Fruit fly (Drosophila melanogaster) whole organism, embryonic: ENCODE results near the gene sif.

ENCODE experiments used
- Awh ChIP-seq: fragments of 200-800 bp; sonication (Bioruptor generic); IDR thresholded peaks from 2 replicates; pipeline ENCODE4, ENCODE4 v1.3.6; 2022; ENCODE audit warnings: missing biosample characterization, missing genetic modification characterization
- Bgb ChIP-seq: fragments of 200-800 bp; sonication (Bioruptor generic); IDR thresholded peaks from 2 replicates; pipeline ENCODE4 v1.3.6; 2022; ENCODE audit warnings: missing biosample characterization, missing genetic modification characterization; ENCODE audit not compliant: partially characterized antibody
- CG10147 ChIP-seq: fragments of 200-800 bp; sonication (Bioruptor generic); optimal IDR thresholded peaks from 2 replicates; lab custom pipeline; 2019; ENCODE audit warnings: missing biosample characterization, mild to moderate bottlenecking, missing genetic modification characterization, moderate library complexity
- CG10209 ChIP-seq: fragments of 200-800 bp; sonication (Bioruptor generic); optimal IDR thresholded peaks from 3 replicates; lab custom pipeline; 2017; ENCODE audit warnings: missing biosample characterization, mild to moderate bottlenecking, missing genetic modification characterization, missing genetic modification reagents
- CG12391 ChIP-seq: fragments of 200-800 bp; sonication (Bioruptor generic); optimal IDR thresholded peaks from 3 replicates; lab custom pipeline; 2018; ENCODE audit warnings: missing biosample characterization, mild to moderate bottlenecking, missing genetic modification characterization, moderate library complexity
- CG12659 ChIP-seq: fragments of 200-800 bp; sonication (Bioruptor generic); optimal IDR thresholded peaks from 3 replicates; lab custom pipeline; 2017; ENCODE audit warnings: mild to moderate bottlenecking, missing biosample characterization, missing genetic modification reagents, missing genetic modification characterization
- CG14014 ChIP-seq: fragments of 200-800 bp; sonication (Bioruptor generic); IDR thresholded peaks from 2 replicates; pipeline ENCODE4 v1.3.6; 2022; ENCODE audit warnings: missing biosample characterization, missing genetic modification characterization
- CG14860 ChIP-seq: fragments of 200-800 bp; sonication (Bioruptor generic); IDR thresholded peaks from 3 replicates; pipeline ENCODE4 v1.3.6; 2022; ENCODE audit warnings: missing biosample characterization, missing genetic modification characterization; ENCODE audit not compliant: partially characterized antibody
- CG16779 ChIP-seq: fragments of 200-800 bp; sonication (Bioruptor generic); IDR thresholded peaks from 2 replicates; pipeline ENCODE4 v1.3.6; 2022; ENCODE audit warnings: missing biosample characterization, missing genetic modification characterization
- CG1832 ChIP-seq: fragments of 200-800 bp; sonication (Bioruptor generic); optimal IDR thresholded peaks from 2 replicates; lab custom pipeline; 2017; ENCODE audit warnings: missing biosample characterization, mild to moderate bottlenecking, missing genetic modification characterization, inconsistent platforms
- CG18476 ChIP-seq: fragments of 200-800 bp; sonication (Bioruptor generic); optimal IDR thresholded peaks from 2 replicates; lab custom pipeline; 2016; ENCODE audit warnings: missing biosample characterization, mild to moderate bottlenecking, missing genetic modification characterization
- CG18764 ChIP-seq: fragments of 200-800 bp; sonication (Bioruptor generic); optimal IDR thresholded peaks from 3 replicates; lab custom pipeline; 2016; ENCODE audit warnings: missing biosample characterization, missing genetic modification characterization
- CG2116 ChIP-seq: fragments of 200-800 bp; sonication (Bioruptor generic); optimal IDR thresholded peaks from 3 replicates; lab custom pipeline; 2018; ENCODE audit warnings: missing biosample characterization, mild to moderate bottlenecking, missing genetic modification characterization
- CG2199 ChIP-seq: fragments of 200-800 bp; sonication (Bioruptor generic); IDR thresholded peaks from 3 replicates; pipeline ENCODE4 v1.3.6; 2022; ENCODE audit warnings: missing biosample characterization, missing genetic modification characterization
- CG31365 ChIP-seq: fragments of 200-800 bp; sonication (Bioruptor generic); optimal IDR thresholded peaks from 2 replicates; lab custom pipeline; 2018; ENCODE audit warnings: missing biosample characterization, mild to moderate bottlenecking, missing genetic modification characterization
- CG31441 ChIP-seq: fragments of 200-800 bp; sonication (Bioruptor generic); IDR thresholded peaks from 2 replicates; pipeline ENCODE4 v1.3.6; 2022; ENCODE audit warnings: missing biosample characterization, missing genetic modification characterization
- CG32772 ChIP-seq: fragments of 200-800 bp; sonication (Bioruptor generic); IDR thresholded peaks from 2 replicates; pipeline ENCODE4 v1.3.6; 2022; ENCODE audit warnings: missing biosample characterization, missing genetic modification characterization
- CG8478 ChIP-seq: fragments of >200 bp; optimal IDR thresholded peaks from 2 replicates; lab custom pipeline; 2018
- Dad ChIP-seq: fragments of 200-800 bp; sonication (Bioruptor generic); optimal IDR thresholded peaks from 3 replicates; lab custom pipeline; 2016; ENCODE audit warnings: missing biosample characterization, missing genetic modification characterization
- Deaf1 ChIP-seq: fragments of 200-800 bp; optimal IDR thresholded peaks from 3 replicates; lab custom pipeline; 2019; ENCODE audit warnings: missing biosample characterization, mild to moderate bottlenecking, missing genetic modification characterization, moderate library complexity
- Doc2 ChIP-seq: fragments of 200-800 bp; sonication (Bioruptor generic); IDR thresholded peaks from 2 replicates; pipeline ENCODE4 v1.3.6; 2022; ENCODE audit warnings: missing biosample characterization, missing genetic modification characterization
- Doc3 ChIP-seq: fragments of 200-800 bp; sonication (Bioruptor generic); IDR thresholded peaks from 3 replicates; pipeline ENCODE4 v1.3.6; 2022; ENCODE audit warnings: missing biosample characterization, missing genetic modification characterization; ENCODE audit not compliant: partially characterized antibody
- Dref ChIP-seq: fragments of 200-800 bp; sonication (Bioruptor generic); IDR thresholded peaks from 2 replicates; pipeline ENCODE4 v1.3.6; 2022; ENCODE audit warnings: missing biosample characterization, missing genetic modification characterization
- Drgx ChIP-seq: fragments of 200-800 bp; sonication (Bioruptor generic); IDR thresholded peaks from 2 replicates; pipeline ENCODE4 v1.3.6; 2022; ENCODE audit warnings: missing biosample characterization, missing genetic modification characterization
- ERR ChIP-seq: fragments of 200-800 bp; sonication (Bioruptor generic); optimal IDR thresholded peaks from 2 replicates; lab custom pipeline; 2016; ENCODE audit warnings: missing biosample characterization, missing genetic modification characterization
- Eip74EF ChIP-seq, 2 experiments: fragments of 200-800 bp in 1 of 2; fragments of >200 bp in 1 of 2; sonication (Bioruptor generic) in 1 of 2; optimal IDR thresholded peaks; 2 replicates each; lab custom pipeline; 2017 to 2019; ENCODE audit warnings: missing biosample characterization in 2 of 2, missing genetic modification characterization in 2 of 2, mild to moderate bottlenecking in 1 of 2, moderate library complexity in 1 of 2
- GATAe ChIP-seq: fragments of 200-800 bp; sonication (Bioruptor generic); conservative IDR thresholded peaks from 2 replicates; pipeline ENCODE4 v1.3.6; 2022; ENCODE audit warnings: missing biosample characterization, missing genetic modification characterization
- HmgZ ChIP-seq: fragments of 200-800 bp; sonication (Bioruptor generic); optimal IDR thresholded peaks from 2 replicates; lab custom pipeline; 2018; ENCODE audit warnings: missing biosample characterization, mild to moderate bottlenecking, missing genetic modification characterization
- Hmx ChIP-seq: fragments of 200-800 bp; sonication (Bioruptor generic); optimal IDR thresholded peaks from 2 replicates; lab custom pipeline; 2016; ENCODE audit warnings: missing biosample characterization, missing genetic modification characterization
- Jarid2 ChIP-seq: fragments of 200-800 bp; sonication (Bioruptor generic); optimal IDR thresholded peaks from 3 replicates; lab custom pipeline; 2017; ENCODE audit warnings: mild to moderate bottlenecking, missing biosample characterization, missing genetic modification reagents, missing genetic modification characterization
- Lpt ChIP-seq: fragments of >200 bp; optimal IDR thresholded peaks from 2 replicates; lab custom pipeline; 2018; ENCODE audit warnings: missing biosample characterization, missing genetic modification characterization
- Mrtf ChIP-seq: fragments of 200-800 bp; sonication (Bioruptor generic); IDR thresholded peaks from 3 replicates; pipeline ENCODE4 v1.3.6; 2022; ENCODE audit warnings: missing biosample characterization, missing genetic modification characterization
- NK7.1 ChIP-seq: fragments of 200-800 bp; sonication (Bioruptor generic); optimal IDR thresholded peaks from 3 replicates; lab custom pipeline; 2016; ENCODE audit warnings: missing biosample characterization, missing genetic modification characterization
- Pdp1 ChIP-seq, 2 experiments: fragments of 200-800 bp; sonication (Bioruptor generic); optimal IDR thresholded peaks; 3 replicates each; lab custom pipeline; 2016; ENCODE audit warnings: missing biosample characterization in 2 of 2, missing genetic modification characterization in 2 of 2, mild to moderate bottlenecking in 1 of 2, moderate library complexity in 1 of 2
- Spps ChIP-seq: fragments of 200-800 bp; sonication (Bioruptor generic); optimal IDR thresholded peaks from 2 replicates; lab custom pipeline; 2018; ENCODE audit warnings: missing biosample characterization, mild to moderate bottlenecking, missing genetic modification characterization
- Taf1 ChIP-seq: fragments of 200-800 bp; sonication (Bioruptor generic); IDR thresholded peaks from 2 replicates; pipeline ENCODE4 v1.3.6; 2022; ENCODE audit warnings: missing biosample characterization, missing genetic modification characterization
- YL-1 ChIP-seq: fragments of 200-800 bp; sonication (Bioruptor generic); optimal IDR thresholded peaks from 3 replicates; lab custom pipeline; 2017; ENCODE audit warnings: missing biosample characterization, mild to moderate bottlenecking, missing genetic modification characterization
- abd-A ChIP-seq: fragments of 200-800 bp; sonication (Bioruptor generic); optimal IDR thresholded peaks from 3 replicates; lab custom pipeline; 2019; ENCODE audit warnings: missing biosample characterization, mild to moderate bottlenecking, missing genetic modification characterization, moderate library complexity
- chm ChIP-seq: fragments of 200-800 bp; sonication (Bioruptor generic); IDR thresholded peaks from 2 replicates; pipeline ENCODE4 v1.3.6; 2022; ENCODE audit warnings: missing biosample characterization, missing genetic modification characterization
- crc ChIP-seq: fragments of 200-800 bp; sonication (Bioruptor generic); optimal IDR thresholded peaks from 2 replicates; lab custom pipeline; 2016; ENCODE audit warnings: missing biosample characterization, missing genetic modification characterization
- ems ChIP-seq: fragments of 200-800 bp; sonication (Bioruptor generic); optimal IDR thresholded peaks from 3 replicates; lab custom pipeline; 2016; ENCODE audit warnings: missing biosample characterization, missing genetic modification characterization
- gsb-n ChIP-seq: fragments of 200-800 bp; sonication (Bioruptor generic); optimal IDR thresholded peaks from 3 replicates; lab custom pipeline; 2018; ENCODE audit warnings: missing biosample characterization, mild to moderate bottlenecking, missing genetic modification characterization
- ind ChIP-seq: fragments of 200-800 bp; sonication (Bioruptor generic); optimal IDR thresholded peaks from 3 replicates; lab custom pipeline; 2016; ENCODE audit warnings: missing biosample characterization, missing genetic modification characterization
- jumu ChIP-seq: fragments of 200-800 bp; sonication (Bioruptor generic); optimal IDR thresholded peaks from 3 replicates; lab custom pipeline; 2016; ENCODE audit warnings: missing biosample characterization, missing genetic modification characterization
- kah ChIP-seq: fragments of 200-800 bp; sonication (Bioruptor generic); optimal IDR thresholded peaks from 2 replicates; lab custom pipeline; 2018; ENCODE audit warnings: missing biosample characterization, mild to moderate bottlenecking, missing genetic modification characterization
- klu ChIP-seq: fragments of 200-800 bp; sonication (Bioruptor generic); IDR thresholded peaks from 2 replicates; pipeline ENCODE4 v1.3.6; 2022; ENCODE audit warnings: missing biosample characterization, missing genetic modification characterization
- mld ChIP-seq: fragments of 200-800 bp; sonication (Bioruptor generic); IDR thresholded peaks from 3 replicates; pipeline ENCODE4 v1.3.6; 2022; ENCODE audit warnings: missing biosample characterization, missing genetic modification characterization; ENCODE audit not compliant: partially characterized antibody
- nmo ChIP-seq: fragments of 200-800 bp; sonication (Bioruptor generic); optimal IDR thresholded peaks from 2 replicates; lab custom pipeline; 2018; ENCODE audit warnings: missing biosample characterization, mild to moderate bottlenecking, missing genetic modification characterization, moderate library complexity
- odd ChIP-seq: fragments of 200-800 bp; sonication (Bioruptor generic); optimal IDR thresholded peaks from 2 replicates; lab custom pipeline; 2017; ENCODE audit warnings: missing biosample characterization, mild to moderate bottlenecking, missing genetic modification characterization
- psq ChIP-seq: fragments of 200-800 bp; sonication (Bioruptor generic); optimal IDR thresholded peaks from 2 replicates; lab custom pipeline; 2017; ENCODE audit warnings: missing biosample characterization, missing genetic modification characterization
- run ChIP-seq: fragments of 200-800 bp; sonication (Bioruptor generic); optimal IDR thresholded peaks from 3 replicates; lab custom pipeline; 2018; ENCODE audit warnings: missing biosample characterization, mild to moderate bottlenecking, missing genetic modification characterization
- salm ChIP-seq: fragments of 200-800 bp; sonication (Bioruptor generic); optimal IDR thresholded peaks from 2 replicates; lab custom pipeline; 2018; ENCODE audit warnings: missing biosample characterization, mild to moderate bottlenecking, missing genetic modification characterization

Gene sif

dm6 chr3L:5793967-5794366 is 136.3 kb downstream of the sif start, which contains the start of gene Bre1 (continued):
- TF ChIP-seq klu (peak; percentile 51; the same call in 1 of the 2 replicates), Awh (GFP tag; lab: Robert Waterston, UW) (no peak), CG32772 (no peak), Pdp1 (GFP tag; optimal IDR thresholded peaks at IDR 0.05; lab: Kevin White, UChicago) (peak in 1 of 2 experiments; percentile 43), Dad (no peak), ERR (GFP tag; lab: Kevin White, UChicago) (no peak), gsb-n (tag; lab: Kevin White, UChicago) (no peak), jumu (no peak), CG2116 (GFP tag; lab: Kevin White, UChicago) (peak; percentile 87), Lpt (no peak), CG8478 (lab: Kevin White, UChicago) (no peak), ind (no peak), chm (GFP tag; lab: Robert Waterston, UW) (no peak), psq (no peak), CG2199 (GFP tag; lab: Robert Waterston, UW) (no peak), kah (GFP tag; lab: Kevin White, UChicago) (no peak), CG10147 (peak; percentile 15), YL-1 (GFP tag; lab: Kevin White, UChicago) (peak; percentile 74), CG31441 (GFP tag; lab: Robert Waterston, UW) (no peak), CG10209 (GFP tag; lab: Kevin White, UChicago) (no peak), ems (GFP tag; lab: Kevin White, UChicago) (no peak), CG31365 (no peak), Dref (GFP tag; lab: Robert Waterston, UW) (peak; percentile 97), NK7.1 (GFP tag; lab: Kevin White, UChicago) (no peak), CG18764 (GFP tag; lab: Kevin White, UChicago) (no peak), Hmx (GFP tag; lab: Kevin White, UChicago) (no peak), crc (GFP tag; lab: Kevin White, UChicago) (no peak), Spps (no peak), CG14860 (GFP tag; lab: Robert Waterston, UW) (no peak; the same call in 2 of the 3 replicates), abd-A (tag; lab: Kevin White, UChicago) (no peak), Jarid2 (GFP tag; lab: Kevin White, UChicago) (no peak), Bgb (peak; percentile 77), HmgZ (tag; lab: Kevin White, UChicago) (peak; percentile 63), salm (no peak), Drgx (no peak), CG12391 (tag; lab: Kevin White, UChicago) (peak; percentile 4), mld (GFP tag; lab: Robert Waterston, UW) (no peak), Eip74EF (GFP tag; optimal IDR thresholded peaks at IDR 0.05; lab: Kevin White, UChicago) (no peak), Doc2 (GFP tag; lab: Robert Waterston, UW) (no peak), odd (GFP tag; lab: Kevin White, UChicago) (no peak), CG18476 (no peak), nmo (GFP tag; lab: Kevin White, UChicago) (peak; percentile 55), Deaf1 (tag; lab: Kevin White, UChicago) (no peak), CG14014 (GFP tag; lab: Robert Waterston, UW) (no peak), CG12659 (GFP tag; lab: Kevin White, UChicago) (peak; percentile 64), GATAe (GFP tag; lab: Robert Waterston, UW) (no peak), Doc3 (peak; percentile 62), CG1832 (GFP tag; lab: Kevin White, UChicago) (no peak), run (tag; lab: Kevin White, UChicago) (no peak), Mrtf (GFP tag; lab: Robert Waterston, UW) (no peak), CG16779 (GFP tag; lab: Robert Waterston, UW) (no peak), Taf1 (GFP tag; lab: Robert Waterston, UW) (no peak)
